Fruit fly (Drosophila melanogaster) whole organism, embryonic: ENCODE results near the gene Gas8.

Experiments used
- Atf3 ChIP-seq: fragments of 200-800 bp; sonication (Bioruptor generic); optimal IDR thresholded peaks from 3 replicates; lab custom pipeline; 2016; ENCODE audit warnings: missing biosample characterization, missing genetic modification characterization
- CG10267 ChIP-seq: fragments of 200-800 bp; sonication (Bioruptor generic); optimal IDR thresholded peaks from 2 replicates; lab custom pipeline; 2018; ENCODE audit warnings: missing biosample characterization, mild to moderate bottlenecking, missing genetic modification characterization, moderate library complexity
- CG10431 ChIP-seq: fragments of 200-800 bp; sonication (Bioruptor generic); optimal IDR thresholded peaks from 3 replicates; lab custom pipeline; 2018; ENCODE audit warnings: missing biosample characterization, mild to moderate bottlenecking, missing genetic modification characterization
- CG10654 ChIP-seq: fragments of 200-800 bp; sonication (Bioruptor generic); optimal IDR thresholded peaks from 2 replicates; lab custom pipeline; 2016; ENCODE audit warnings: missing biosample characterization, missing genetic modification characterization
- CG11456 ChIP-seq: fragments of 200-800 bp; sonication (Bioruptor generic); IDR thresholded peaks from 3 replicates; pipeline ENCODE4 v1.3.6; 2022; ENCODE audit warnings: missing biosample characterization, missing genetic modification characterization
- CG12299 ChIP-seq: fragments of 200-800 bp; sonication (Bioruptor generic); optimal IDR thresholded peaks from 2 replicates; lab custom pipeline; 2018; ENCODE audit warnings: missing biosample characterization, mild to moderate bottlenecking, missing genetic modification characterization
- CG12744 ChIP-seq: fragments of 200-800 bp; sonication (Bioruptor generic); optimal IDR thresholded peaks from 2 replicates; lab custom pipeline; 2016; ENCODE audit warnings: missing biosample characterization, missing genetic modification characterization
- CG1792 ChIP-seq: fragments of 200-800 bp; sonication (Bioruptor generic); optimal IDR thresholded peaks from 2 replicates; lab custom pipeline; 2016; ENCODE audit warnings: missing biosample characterization, missing genetic modification characterization
- CG18011 ChIP-seq: fragments of 200-800 bp; sonication (Bioruptor generic); optimal IDR thresholded peaks from 2 replicates; lab custom pipeline; 2017; ENCODE audit warnings: missing biosample characterization, missing genetic modification characterization, mild to moderate bottlenecking, moderate library complexity, missing genotype
- CG2116 ChIP-seq: fragments of 200-800 bp; sonication (Bioruptor generic); optimal IDR thresholded peaks from 3 replicates; lab custom pipeline; 2018; ENCODE audit warnings: missing biosample characterization, mild to moderate bottlenecking, missing genetic modification characterization
- CG2129 ChIP-seq: fragments of 200-800 bp; sonication (Bioruptor generic); IDR thresholded peaks from 2 replicates; pipeline ENCODE4 v1.3.6; 2022; ENCODE audit warnings: missing biosample characterization, missing genetic modification characterization; ENCODE audit not compliant: partially characterized antibody
- CG2889 ChIP-seq: fragments of 200-800 bp; sonication (Bioruptor generic); IDR thresholded peaks from 3 replicates; pipeline ENCODE4 v1.3.6; 2022; ENCODE audit warnings: missing biosample characterization, missing genetic modification characterization
- CG43689 ChIP-seq: fragments of 200-800 bp; sonication (Bioruptor generic); IDR thresholded peaks from 2 replicates; pipeline ENCODE4 v1.3.6; 2022; ENCODE audit warnings: missing biosample characterization, missing genetic modification characterization
- CG6813 ChIP-seq: fragments of 200-800 bp; sonication (Bioruptor generic); optimal IDR thresholded peaks from 2 replicates; lab custom pipeline; 2017; ENCODE audit warnings: missing biosample characterization, missing genetic modification characterization, mild to moderate bottlenecking, moderate library complexity, missing genetic modification reagents
- CG7963 ChIP-seq: fragments of 200-800 bp; sonication (Bioruptor generic); IDR thresholded peaks from 3 replicates; pipeline ENCODE4 v1.3.6; 2022; ENCODE audit warnings: missing biosample characterization, missing genetic modification characterization; ENCODE audit not compliant: partially characterized antibody
- CG7987 ChIP-seq: fragments of 200-800 bp; sonication (Bioruptor generic); optimal IDR thresholded peaks from 2 replicates; lab custom pipeline; 2018; ENCODE audit warnings: missing biosample characterization, mild to moderate bottlenecking, missing genetic modification characterization, moderate library complexity
- CG8478 ChIP-seq: fragments of >200 bp; optimal IDR thresholded peaks from 2 replicates; lab custom pipeline; 2018
- CG9437 ChIP-seq: fragments of 200-800 bp; sonication (Bioruptor generic); optimal IDR thresholded peaks from 2 replicates; lab custom pipeline; 2018; ENCODE audit warnings: missing biosample characterization, mild to moderate bottlenecking, missing genetic modification characterization
- CG9817 ChIP-seq: fragments of 200-800 bp; sonication (Bioruptor generic); optimal IDR thresholded peaks from 2 replicates; lab custom pipeline; 2018; ENCODE audit warnings: missing biosample characterization, mild to moderate bottlenecking, missing genetic modification characterization, moderate library complexity
- HHEX ChIP-seq: fragments of 200-800 bp; sonication (Bioruptor generic); optimal IDR thresholded peaks from 3 replicates; lab custom pipeline; 2017; ENCODE audit warnings: missing biosample characterization, mild to moderate bottlenecking, missing genetic modification characterization, missing genetic modification reagents
- Hmx ChIP-seq: fragments of 200-800 bp; sonication (Bioruptor generic); optimal IDR thresholded peaks from 2 replicates; lab custom pipeline; 2016; ENCODE audit warnings: missing biosample characterization, missing genetic modification characterization
- Hsf ChIP-seq: fragments of 200-800 bp; sonication (Bioruptor generic); optimal IDR thresholded peaks from 3 replicates; lab custom pipeline; 2016; ENCODE audit warnings: missing biosample characterization, missing genetic modification characterization
- MTF-1 ChIP-seq: fragments of 200-800 bp; sonication (Bioruptor generic); optimal IDR thresholded peaks from 2 replicates; lab custom pipeline; 2018; ENCODE audit warnings: missing biosample characterization, mild to moderate bottlenecking, missing genetic modification characterization, borderline replicate concordance
- Max ChIP-seq: fragments of 200-800 bp; sonication (Bioruptor generic); optimal IDR thresholded peaks from 2 replicates; lab custom pipeline; 2016; ENCODE audit warnings: missing biosample characterization, mild to moderate bottlenecking, missing genetic modification characterization
- Nf-YB ChIP-seq: fragments of 200-800 bp; sonication (Bioruptor generic); optimal IDR thresholded peaks from 3 replicates; lab custom pipeline; 2019; ENCODE audit warnings: missing biosample characterization, mild to moderate bottlenecking, missing genetic modification characterization, moderate library complexity
- Rfx ChIP-seq: fragments of 200-800 bp; sonication (Bioruptor generic); IDR thresholded peaks from 2 replicates; pipeline ENCODE4 v1.3.6; 2022; ENCODE audit warnings: missing biosample characterization, missing genetic modification characterization
- Vsx1 ChIP-seq: fragments of 200-800 bp; sonication (Bioruptor generic); optimal IDR thresholded peaks from 2 replicates; lab custom pipeline; 2017; ENCODE audit warnings: missing biosample characterization, mild to moderate bottlenecking, missing genetic modification characterization, missing genetic modification reagents
- ato ChIP-seq: fragments of 200-800 bp; sonication (Bioruptor generic); IDR thresholded peaks from 2 replicates; pipeline ENCODE4 v1.3.6; 2022; ENCODE audit warnings: missing biosample characterization, missing genetic modification characterization; ENCODE audit not compliant: partially characterized antibody
- br ChIP-seq: fragments of >200 bp; optimal IDR thresholded peaks from 2 replicates; lab custom pipeline; 2017
- bsh ChIP-seq, 2 experiments: fragments of 200-800 bp; sonication (Bioruptor generic); optimal IDR thresholded peaks; 2 replicates each; lab custom pipeline; 2017 to 2018; ENCODE audit warnings: mild to moderate bottlenecking in 2 of 2, missing biosample characterization in 2 of 2, missing genetic modification characterization in 2 of 2, moderate library complexity in 1 of 2
- chm ChIP-seq: fragments of 200-800 bp; sonication (Bioruptor generic); IDR thresholded peaks from 2 replicates; pipeline ENCODE4 v1.3.6; 2022; ENCODE audit warnings: missing biosample characterization, missing genetic modification characterization
- dpn ChIP-seq, 2 experiments: fragments of 200-800 bp; sonication (Bioruptor generic); optimal IDR thresholded peaks; 3 replicates each; lab custom pipeline; 2016; ENCODE audit warnings: missing biosample characterization in 2 of 2, missing genetic modification characterization in 2 of 2
- fd102C ChIP-seq: fragments of 200-800 bp; sonication (Bioruptor generic); optimal IDR thresholded peaks from 2 replicates; lab custom pipeline; 2018; ENCODE audit warnings: missing biosample characterization, mild to moderate bottlenecking, missing genetic modification characterization, moderate library complexity
- gem ChIP-seq: fragments of 200-800 bp; sonication (Bioruptor generic); optimal IDR thresholded peaks from 2 replicates; lab custom pipeline; 2019; ENCODE audit warnings: missing biosample characterization, mild to moderate bottlenecking, missing genetic modification characterization, moderate library complexity
- h ChIP-seq: fragments of >200 bp; optimal IDR thresholded peaks from 2 replicates; lab custom pipeline; 2017
- mld ChIP-seq: fragments of 200-800 bp; sonication (Bioruptor generic); IDR thresholded peaks from 3 replicates; pipeline ENCODE4 v1.3.6; 2022; ENCODE audit warnings: missing biosample characterization, missing genetic modification characterization; ENCODE audit not compliant: partially characterized antibody
- pfk ChIP-seq: fragments of 200-800 bp; sonication (Bioruptor generic); optimal IDR thresholded peaks from 2 replicates; lab custom pipeline; 2018; ENCODE audit warnings: missing biosample characterization, mild to moderate bottlenecking, missing genetic modification characterization, moderate library complexity
- prd ChIP-seq, 3 experiments: fragments of >200 bp in 2 of 3; fragments of 200-800 bp in 1 of 3; sonication (Bioruptor generic) in 1 of 3; optimal IDR thresholded peaks in 2 of 3; IDR thresholded peaks in 1 of 3; 2 replicates in 2 of 3; 3 replicates in 1 of 3; pipeline versions ENCODE4 v1.3.6 to Lab custom; 2017 to 2022; ENCODE audit warnings: missing biosample characterization in 1 of 3, missing genetic modification characterization in 1 of 3
- pros ChIP-seq: fragments of 200-800 bp; sonication (Bioruptor generic); optimal IDR thresholded peaks from 3 replicates; lab custom pipeline; 2019; ENCODE audit warnings: missing biosample characterization, mild to moderate bottlenecking, missing genetic modification characterization, moderate library complexity
- sd ChIP-seq: fragments of 200-800 bp; sonication (Bioruptor generic); optimal IDR thresholded peaks from 3 replicates; lab custom pipeline; 2018; ENCODE audit warnings: missing biosample characterization, mild to moderate bottlenecking, missing genetic modification characterization, moderate library complexity
- sens-2 ChIP-seq: fragments of 200-800 bp; sonication (Bioruptor generic); IDR thresholded peaks from 2 replicates; pipeline ENCODE4 v1.3.6; 2022; ENCODE audit warnings: missing biosample characterization, missing genetic modification characterization
- sisA ChIP-seq: fragments of 200-800 bp; sonication (Bioruptor generic); IDR thresholded peaks from 2 replicates; pipeline ENCODE4 v1.3.6; 2022; ENCODE audit warnings: missing biosample characterization, missing genetic modification characterization
- sna ChIP-seq: fragments of 200-800 bp; sonication (Bioruptor generic); IDR thresholded peaks from 2 replicates; pipeline ENCODE4 v1.3.6; 2022; ENCODE audit warnings: missing biosample characterization, missing genetic modification characterization; ENCODE audit not compliant: partially characterized antibody
- sug ChIP-seq: fragments of 200-800 bp; optimal IDR thresholded peaks from 2 replicates; lab custom pipeline; 2019; ENCODE audit warnings: missing biosample characterization, mild to moderate bottlenecking, missing genetic modification characterization, moderate library complexity
- tup ChIP-seq: fragments of 200-800 bp; sonication (Bioruptor generic); optimal IDR thresholded peaks from 2 replicates; lab custom pipeline; 2016; ENCODE audit warnings: missing biosample characterization, mild to moderate bottlenecking, missing genetic modification characterization, moderate library complexity
- vnd ChIP-seq: fragments of 200-800 bp; sonication (Bioruptor generic); IDR thresholded peaks from 3 replicates; pipeline ENCODE4 v1.3.6; 2022; ENCODE audit warnings: missing biosample characterization, missing genetic modification characterization; ENCODE audit not compliant: partially characterized antibody
- vvl ChIP-seq: fragments of 200-800 bp; sonication (Bioruptor generic); IDR thresholded peaks from 2 replicates; pipeline ENCODE4 v1.3.6; 2022; ENCODE audit warnings: missing biosample characterization, missing genetic modification characterization

Gene Gas8

dm6 chrX:3485304-3485703 is 19.3 kb downstream of the Gas8 start, which contains the start of the genes CG14270 and CG10803 (continued):
- TF ChIP-seq CG12744 (GFP tag; lab: Kevin White, UChicago): no peak
- no peak for TF ChIP-seq gem
- TF ChIP-seq Max: no peak
- TF ChIP-seq prd (optimal IDR thresholded peaks at IDR 0.05; lab: Kevin White, UChicago): no peak
- peak; percentile 21; the same call in 1 of the 3 replicates for TF ChIP-seq prd (GFP tag; IDR thresholded peaks at IDR 0.05; lab: Robert Waterston, UW)
- TF ChIP-seq ato (GFP tag; lab: Robert Waterston, UW): 0 out of 2 replicates have a peak, but pooled peaks have one; percentile 17
- no peak for TF ChIP-seq CG6813 (GFP tag; lab: Kevin White, UChicago)
- no peak for TF ChIP-seq Hmx (GFP tag; lab: Kevin White, UChicago)
- no peak for TF ChIP-seq CG8478 (lab: Kevin White, UChicago)
- TF ChIP-seq Vsx1: peak; percentile 80
- TF ChIP-seq bsh (GFP tag; optimal IDR thresholded peaks at IDR 0.05; lab: Kevin White, UChicago): no peak
- no peak for TF ChIP-seq sd (tag; lab: Kevin White, UChicago)
- no peak for TF ChIP-seq CG2889 (GFP tag; lab: Robert Waterston, UW)
- TF ChIP-seq CG2116 (GFP tag; lab: Kevin White, UChicago): peak; percentile 81
- peak; percentile 25 to 28 for TF ChIP-seq dpn (GFP tag; optimal IDR thresholded peaks at IDR 0.05; lab: Kevin White, UChicago)
- TF ChIP-seq pfk: no peak
- TF ChIP-seq pros: no peak
- TF ChIP-seq vnd (GFP tag; lab: Robert Waterston, UW): peak; percentile 85
- TF ChIP-seq CG2129 (GFP tag; lab: Robert Waterston, UW): peak; percentile 49
- no peak for TF ChIP-seq CG7987 (GFP tag; lab: Kevin White, UChicago)
- TF ChIP-seq CG9817 (tag; lab: Kevin White, UChicago): no peak
- peak; percentile 81 for TF ChIP-seq sna (GFP tag; lab: Robert Waterston, UW)
- TF ChIP-seq CG43689: no peak
- no peak for TF ChIP-seq mld (GFP tag; lab: Robert Waterston, UW)
- TF ChIP-seq Hsf (GFP tag; lab: Kevin White, UChicago): peak; percentile 8
- TF ChIP-seq fd102C (GFP tag; lab: Kevin White, UChicago): no peak
- TF ChIP-seq Nf-YB (GFP tag; lab: Kevin White, UChicago): no peak
- no peak for TF ChIP-seq MTF-1
- TF ChIP-seq CG10431 (GFP tag; lab: Kevin White, UChicago): no peak
- TF ChIP-seq sisA (GFP tag; lab: Robert Waterston, UW): no peak
- TF ChIP-seq CG18011 (GFP tag; lab: Kevin White, UChicago): no peak
- no peak for TF ChIP-seq CG11456 (GFP tag; lab: Robert Waterston, UW)
- TF ChIP-seq CG1792 (GFP tag; lab: Kevin White, UChicago): no peak
- no peak for TF ChIP-seq HHEX
- no peak for TF ChIP-seq vvl (GFP tag; lab: Robert Waterston, UW)
- TF ChIP-seq chm (GFP tag; lab: Robert Waterston, UW): no peak
- TF ChIP-seq sug: no peak
- no peak for TF ChIP-seq tup
- no peak for TF ChIP-seq sens-2 (GFP tag; lab: Robert Waterston, UW)
- TF ChIP-seq CG9437: no peak
- no peak for TF ChIP-seq CG12299 (tag; lab: Kevin White, UChicago)
- no peak for TF ChIP-seq Rfx (GFP tag; lab: Robert Waterston, UW)
- TF ChIP-seq CG10654 (GFP tag; lab: Kevin White, UChicago): no peak
- TF ChIP-seq CG10267 (tag; lab: Kevin White, UChicago): peak; percentile 52
- TF ChIP-seq CG7963 (GFP tag; lab: Robert Waterston, UW): peak; percentile 60; the same call in 1 of the 3 replicates
- TF ChIP-seq br: no peak
- no peak for TF ChIP-seq Atf3 (GFP tag; lab: Kevin White, UChicago)
- TF ChIP-seq h (lab: Kevin White, UChicago): no peak
